Worm (Caenorhabditis elegans): ENCODE data around the gene spk-1.

- TF ChIP-seq snpc-4 (tag; optimal IDR thresholded peaks at IDR 0.05) (no peak), mab-9 (GFP tag; IDR thresholded peaks at IDR 0.05) (no peak), lin-15B (tag; optimal IDR thresholded peaks at IDR 0.05) (no peak), egl-27 (tag; optimal IDR thresholded peaks at IDR 0.05) (no peak), tlp-1 (tag; optimal IDR thresholded peaks at IDR 0.05) (no peak), ces-1 (GFP tag; optimal IDR thresholded peaks at IDR 0.05) (no peak), nhr-237 (tag; optimal IDR thresholded peaks at IDR 0.05) (no peak), mdl-1 (tag; optimal IDR thresholded peaks at IDR 0.05) (no peak), fkh-10 (GFP tag; optimal IDR thresholded peaks at IDR 0.05) (no peak), ztf-11 (tag; optimal IDR thresholded peaks at IDR 0.05) (no peak), unc-130 (tag; optimal IDR thresholded peaks at IDR 0.05) (no peak), ztf-4 (tag; optimal IDR thresholded peaks at IDR 0.05) (no peak)
Measured at ce11 chrIII:9482423-9482993, 26.1 kb downstream of the spk-1 start.

All from whole organism, L1 larva.